Worm (Caenorhabditis elegans) whole organism, young adult: ENCODE measurements around the gene M176.10.

Source experiments
- B0035.1 ChIP-seq: sonication (generic microtip); optimal IDR thresholded peaks from 2 replicates; lab custom pipeline; 2016; ENCODE audit warnings: missing genetic modification characterization, mild to moderate bottlenecking, missing compliant biosample characterization, missing genotype, missing genetic modification reagents
- C17E4.6 ChIP-seq: fragments of 200-800 bp; sonication (Bioruptor generic); IDR thresholded peaks from 2 replicates; pipeline ENCODE4 v1.3.6; 2022; ENCODE audit warnings: missing genetic modification reagents, missing genetic modification characterization, missing compliant biosample characterization
- F22D6.2 ChIP-seq: sonication (generic microtip); optimal IDR thresholded peaks from 2 replicates; lab custom pipeline; 2016; ENCODE audit warnings: mild to moderate bottlenecking, missing genetic modification characterization, missing compliant biosample characterization
- F33H1.4 ChIP-seq: fragments of 200-800 bp; sonication (Bioruptor generic); IDR thresholded peaks from 2 replicates; pipeline ENCODE4 v1.3.6; 2022; ENCODE audit warnings: missing genetic modification reagents, missing genetic modification characterization, missing compliant biosample characterization
- F52B5.7 ChIP-seq: sonication (generic microtip); optimal IDR thresholded peaks from 2 replicates; lab custom pipeline; 2016; ENCODE audit warnings: mild to moderate bottlenecking, missing genetic modification characterization, missing compliant biosample characterization
- F55B11.4 ChIP-seq: sonication (generic microtip); optimal IDR thresholded peaks from 2 replicates; lab custom pipeline; 2016; ENCODE audit warnings: missing compliant biosample characterization, missing genetic modification characterization, borderline replicate concordance; ENCODE audit not compliant: insufficient read depth
- F57C9.4 ChIP-seq: sonication (generic microtip); optimal IDR thresholded peaks from 2 replicates; lab custom pipeline; 2017; ENCODE audit warnings: mild to moderate bottlenecking, missing genetic modification characterization, missing compliant biosample characterization
- K12H6.12 ChIP-seq: fragments of 200-800 bp; sonication (Bioruptor generic); optimal IDR thresholded peaks from 2 replicates; lab custom pipeline; 2018; ENCODE audit warnings: mild to moderate bottlenecking, missing genetic modification characterization, missing compliant biosample characterization
- Y53G8AR.9 ChIP-seq: fragments of 200-800 bp; sonication (Bioruptor generic); conservative IDR thresholded peaks from 2 replicates; pipeline ENCODE4 v1.3.6; 2022; ENCODE audit warnings: missing genetic modification reagents, missing genetic modification characterization, missing compliant biosample characterization
- akir-1 ChIP-seq: fragments of 200-800 bp; sonication (Bioruptor generic); optimal IDR thresholded peaks from 2 replicates; lab custom pipeline; 2018; ENCODE audit warnings: mild to moderate bottlenecking, missing genetic modification characterization, moderate library complexity, missing compliant biosample characterization
- atf-7 ChIP-seq: sonication (generic microtip); optimal IDR thresholded peaks from 2 replicates; lab custom pipeline; 2017; ENCODE audit warnings: mild to moderate bottlenecking, missing genetic modification characterization, missing compliant biosample characterization
- attf-6 ChIP-seq: fragments of 200-800 bp; sonication (Bioruptor generic); IDR thresholded peaks from 2 replicates; pipeline ENCODE4 v1.3.6; 2022; ENCODE audit warnings: missing genetic modification reagents, missing genetic modification characterization, missing compliant biosample characterization
- cebp-2 ChIP-seq: fragments of 200-800 bp; sonication (Bioruptor generic); IDR thresholded peaks from 2 replicates; pipeline ENCODE4 v1.3.6; 2022; ENCODE audit warnings: missing genetic modification characterization, missing compliant biosample characterization
- ceh-79 ChIP-seq: sonication (generic microtip); optimal IDR thresholded peaks from 2 replicates; lab custom pipeline; 2017; ENCODE audit warnings: mild to moderate bottlenecking, missing genetic modification characterization, missing compliant biosample characterization
- die-1 ChIP-seq: sonication (generic microtip); optimal IDR thresholded peaks from 2 replicates; lab custom pipeline; 2016; ENCODE audit warnings: missing genotype, mild to moderate bottlenecking, missing genetic modification characterization, missing compliant biosample characterization
- ets-4 ChIP-seq: fragments of 200-800 bp; sonication (Bioruptor generic); optimal IDR thresholded peaks from 2 replicates; lab custom pipeline; 2018; ENCODE audit warnings: mild to moderate bottlenecking, missing genetic modification characterization, missing compliant biosample characterization
- him-1 ChIP-seq: sonication (generic microtip); optimal IDR thresholded peaks from 2 replicates; lab custom pipeline; 2016; ENCODE audit warnings: missing genotype, missing genetic modification reagents, missing genetic modification characterization, missing compliant biosample characterization
- hmg-1.2 ChIP-seq: fragments of 200-800 bp; sonication (Bioruptor generic); IDR thresholded peaks from 2 replicates; pipeline ENCODE4 v1.3.6; 2022; ENCODE audit warnings: missing genetic modification reagents, missing genetic modification characterization, missing compliant biosample characterization
- hrde-1 ChIP-seq: sonication (generic microtip); optimal IDR thresholded peaks from 2 replicates; lab custom pipeline; 2016; ENCODE audit warnings: missing genetic modification characterization, mild to moderate bottlenecking, missing compliant biosample characterization, moderate library complexity, missing genotype, missing genetic modification reagents, borderline replicate concordance
- hsf-1 ChIP-seq: fragments of 200-800 bp; sonication (Bioruptor generic); IDR thresholded peaks from 2 replicates; pipeline ENCODE4 v1.3.6; 2022; ENCODE audit warnings: missing genetic modification reagents, missing genetic modification characterization, missing compliant biosample characterization
- lin-54 ChIP-seq: fragments of 200-800 bp; sonication (Bioruptor generic); optimal IDR thresholded peaks from 2 replicates; lab custom pipeline; 2018; ENCODE audit warnings: mild to moderate bottlenecking, missing genetic modification characterization, missing compliant biosample characterization
- madf-6 ChIP-seq: fragments of 200-800 bp; sonication (Bioruptor generic); IDR thresholded peaks from 2 replicates; pipeline ENCODE4 v1.3.6; 2022; ENCODE audit warnings: missing genetic modification reagents, missing genetic modification characterization, missing compliant biosample characterization
- mcd-1 ChIP-seq: fragments of 200-800 bp; sonication (Bioruptor generic); IDR thresholded peaks from 2 replicates; pipeline ENCODE4 v1.3.6; 2022; ENCODE audit warnings: missing genetic modification reagents, missing genetic modification characterization, missing compliant biosample characterization
- nfya-2 ChIP-seq: fragments of 200-800 bp; sonication (Bioruptor generic); IDR thresholded peaks from 2 replicates; pipeline ENCODE4 v1.3.6; 2022; ENCODE audit warnings: missing genetic modification reagents, missing genetic modification characterization, missing compliant biosample characterization
- nfyb-1 ChIP-seq: fragments of 200-800 bp; sonication (Bioruptor generic); IDR thresholded peaks from 2 replicates; pipeline ENCODE4 v1.3.6; 2022; ENCODE audit warnings: missing genetic modification reagents, missing genetic modification characterization, missing compliant biosample characterization
- nhr-80 ChIP-seq: sonication (generic microtip); optimal IDR thresholded peaks from 2 replicates; lab custom pipeline; 2016; ENCODE audit warnings: missing genetic modification characterization, missing compliant biosample characterization
- pbrm-1 ChIP-seq: fragments of 200-800 bp; sonication (Bioruptor generic); IDR thresholded peaks from 2 replicates; pipeline ENCODE4 v1.3.6; 2022; ENCODE audit warnings: missing genetic modification reagents, missing genetic modification characterization, missing compliant biosample characterization
- rcor-1 ChIP-seq: fragments of 200-800 bp; sonication (Bioruptor generic); IDR thresholded peaks from 2 replicates; pipeline ENCODE4 v1.3.6; 2022; ENCODE audit warnings: missing genetic modification reagents, missing genetic modification characterization, missing compliant biosample characterization
- sdz-38 ChIP-seq: sonication (generic microtip); optimal IDR thresholded peaks from 2 replicates; lab custom pipeline; 2016; ENCODE audit warnings: missing genotype, missing genetic modification characterization, missing compliant biosample characterization
- sea-2 ChIP-seq: fragments of 200-800 bp; sonication (Bioruptor generic); IDR thresholded peaks from 2 replicates; pipeline ENCODE4 v1.3.6; 2022; ENCODE audit warnings: missing genetic modification characterization, missing compliant biosample characterization
- ztf-25 ChIP-seq: fragments of 200-800 bp; sonication (Bioruptor generic); IDR thresholded peaks from 2 replicates; pipeline ENCODE4 v1.3.6; 2022; ENCODE audit warnings: missing genetic modification reagents, missing genetic modification characterization, missing compliant biosample characterization
- ztf-3 ChIP-seq: fragments of 200-800 bp; sonication (Bioruptor generic); optimal IDR thresholded peaks from 2 replicates; lab custom pipeline; 2018; ENCODE audit warnings: mild to moderate bottlenecking, missing genetic modification characterization, missing compliant biosample characterization

The M176.10 gene

DNA sequence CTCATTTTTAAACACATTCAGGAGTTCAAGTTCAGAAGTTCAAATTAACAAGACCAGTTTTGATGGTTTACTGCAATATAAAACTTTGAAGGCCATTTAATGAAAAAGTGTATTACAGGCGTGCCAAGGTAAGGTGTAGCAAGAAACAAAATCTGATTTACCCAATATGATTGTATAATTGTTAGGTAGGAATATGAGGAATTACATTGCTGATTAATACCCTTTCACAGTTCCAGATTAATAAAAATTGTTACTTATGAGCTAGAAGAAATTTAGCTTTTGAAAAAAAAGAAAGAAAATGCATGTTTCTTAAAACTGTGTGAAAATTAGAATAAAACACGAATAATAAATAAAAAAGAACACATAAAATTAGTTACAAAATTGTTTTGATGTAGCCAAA is 7.6 kb upstream of the M176.10 start, which contains the start of gene kin-15:
kin-15 (minus strand) TSS at position 101 of the 400 bp plus-strand sequence.
- TF ChIP-seq him-1 (tag; lab: Kevin White, UChicago) (no peak), nfyb-1 (no peak), mcd-1 (GFP tag; lab: Robert Waterston, UW) (no peak), cebp-2 (GFP tag; lab: Robert Waterston, UW) (no peak), nfya-2 (no peak), sea-2 (GFP tag; lab: Robert Waterston, UW) (no peak), B0035.1 (no peak), ets-4 (GFP tag; lab: Kevin White, UChicago) (no peak), attf-6 (GFP tag; lab: Robert Waterston, UW) (no peak)

DNA sequence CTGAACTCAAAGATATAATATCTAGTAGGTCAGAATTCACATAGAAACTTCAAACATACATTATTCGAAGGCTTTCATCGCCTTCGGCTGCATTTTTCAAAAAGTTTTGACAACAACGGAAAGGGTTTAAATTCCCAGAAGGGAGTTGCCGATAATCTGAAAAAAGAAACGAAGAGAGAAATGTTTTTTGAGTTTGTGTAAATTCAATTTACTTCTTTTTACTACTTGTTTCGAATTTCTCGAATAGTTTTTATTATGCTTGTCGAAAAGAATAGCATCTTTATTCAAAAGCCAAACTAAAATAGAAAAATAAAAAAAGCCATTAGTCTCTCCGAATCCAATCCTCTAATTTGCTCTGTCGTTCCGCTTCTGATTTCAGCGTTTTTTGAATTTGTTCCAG is 5.1 kb upstream of the M176.10 start:
- TF ChIP-seq hrde-1 (no peak), pbrm-1 (no peak), F33H1.4 (GFP tag; lab: Robert Waterston, UW) (no peak), akir-1 (GFP tag; lab: Kevin White, UChicago) (no peak), lin-54 (GFP tag; lab: Kevin White, UChicago) (no peak), rcor-1 (GFP tag; lab: Robert Waterston, UW) (no peak), ztf-25 (GFP tag; lab: Robert Waterston, UW) (no peak), sdz-38 (tag; lab: Kevin White, UChicago) (no peak), K12H6.12 (no peak), C17E4.6 (GFP tag; lab: Robert Waterston, UW) (no peak), atf-7 (no peak), die-1 (no peak), F52B5.7 (tag; lab: Kevin White, UChicago) (no peak), madf-6 (GFP tag; lab: Robert Waterston, UW) (no peak), hsf-1 (no peak)

DNA sequence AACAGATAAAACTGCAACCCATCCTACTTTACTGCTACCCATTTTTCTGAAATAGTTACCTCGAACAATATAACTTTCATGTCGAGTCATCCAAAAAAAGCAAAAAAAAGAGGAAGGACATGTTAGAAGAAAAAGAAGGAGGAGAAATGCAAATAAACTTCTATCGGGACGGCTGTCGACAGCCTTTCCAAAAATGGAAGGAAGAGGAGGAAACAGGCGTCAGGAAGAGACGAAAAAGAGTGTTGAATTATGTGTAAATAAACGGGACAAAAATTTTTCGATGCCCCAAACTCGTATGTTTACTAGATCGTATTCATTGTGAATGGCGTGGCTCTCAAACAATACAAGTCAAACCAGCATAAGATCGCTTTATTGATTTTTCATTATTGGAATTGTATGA is 1.7 kb upstream of the M176.10 start, which contains the start of gene M176.5:
M176.5 (minus strand) TSS at position 101 of the 400 bp plus-strand sequence.
- TF ChIP-seq hmg-1.2 (GFP tag; lab: Robert Waterston, UW) (no peak), F22D6.2 (tag; lab: Kevin White, UChicago) (no peak), ztf-25 (GFP tag; lab: Robert Waterston, UW) (no peak)

DNA sequence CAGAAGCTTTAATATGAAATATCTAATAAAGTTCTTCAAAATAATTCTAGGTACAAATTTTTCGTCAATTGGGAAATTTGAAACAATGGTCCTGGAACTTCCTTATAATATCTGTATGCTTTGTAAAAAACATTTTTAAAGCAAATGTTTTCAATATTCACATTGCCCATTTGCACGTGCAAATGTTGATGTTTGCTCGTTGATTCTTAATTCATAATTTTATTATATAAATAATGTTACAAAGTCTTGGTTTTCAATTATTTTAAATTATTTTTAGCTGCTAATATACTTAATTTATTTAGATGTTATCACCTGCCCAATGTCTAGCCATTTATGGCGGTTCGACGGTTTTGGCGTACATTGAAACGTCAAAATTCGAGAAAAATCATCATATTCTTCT is 4.0 kb downstream of the M176.10 start, which contains the start of gene M176.11:
M176.11 (plus strand) TSS at position 301 of the 400 bp plus-strand sequence.
- no peak for TF ChIP-seq F57C9.4
- no peak for TF ChIP-seq ceh-79
- TF ChIP-seq ztf-3 (GFP tag; lab: Kevin White, UChicago) = no peak
- TF ChIP-seq Y53G8AR.9 (GFP tag; lab: Robert Waterston, UW) = no peak

ce11 chrII:9418843-9419532 is 7.0 kb downstream of the M176.10 start:
- TF ChIP-seq F55B11.4 = no peak
- TF ChIP-seq nhr-80 (tag; lab: Kevin White, UChicago) = peak; percentile 28
- TF ChIP-seq, all 124 proteins: peak for 1
